Worm (Caenorhabditis elegans) whole organism, mixed stage, embryonic: Measurements from ENCODE around the gene cogc-2.

Experiments used
- lin-13 ChIP-seq: fragments of 150-350 bp; optimal IDR thresholded peaks from 2 replicates; lab custom pipeline; 2014; ENCODE audit warnings: missing biosample characterization, missing genetic modification characterization
- ztf-11 ChIP-seq: fragments of 150-350 bp; optimal IDR thresholded peaks from 2 replicates; lab custom pipeline; 2014; ENCODE audit warnings: missing biosample characterization, missing genetic modification characterization

- no peak for TF ChIP-seq lin-13 (tag; lab: Kevin White, UChicago)
- TF ChIP-seq ztf-11 (tag; lab: Kevin White, UChicago) = no peak
These were observed 27.2 kb downstream of the cogc-2 start for ce11 chrIV:7012214-7012613.
